Worm (Caenorhabditis elegans): ENCODE measurements around the gene Y116F11A.1.

The Y116F11A.1 gene

ce11 chrV:19743794-19744193, 13.4 kb downstream of the Y116F11A.1 start:
- no peak for TF ChIP-seq pag-3 (tag; optimal IDR thresholded peaks at IDR 0.05; ENCODE audit: borderline replicate concordance)
- no peak for TF ChIP-seq unc-42 (tag; optimal IDR thresholded peaks at IDR 0.05)
- TF ChIP-seq nhr-232 (tag; optimal IDR thresholded peaks at IDR 0.05) = no peak
- no peak for TF ChIP-seq ama-1 (optimal IDR thresholded peaks at IDR 0.05)
- no peak for TF ChIP-seq ets-4 (tag; optimal IDR thresholded peaks at IDR 0.05)
- TF ChIP-seq ttx-3 (tag; optimal IDR thresholded peaks at IDR 0.05) = no peak
- TF ChIP-seq ceh-2 (tag; optimal IDR thresholded peaks at IDR 0.05) = no peak
- no peak for TF ChIP-seq fkh-6 (tag; optimal IDR thresholded peaks at IDR 0.05)
- no peak for TF ChIP-seq tbx-7 (tag; optimal IDR thresholded peaks at IDR 0.05)
- no peak for TF ChIP-seq ceh-34 (tag; optimal IDR thresholded peaks at IDR 0.05)
- TF ChIP-seq pha-4 (tag; optimal IDR thresholded peaks at IDR 0.05) = no peak
- TF ChIP-seq lim-6 (tag; optimal IDR thresholded peaks at IDR 0.05) = no peak
- TF ChIP-seq T23F11.4 (GFP tag; optimal IDR thresholded peaks at IDR 0.05) = no peak

- TF ChIP-seq sox-4 (tag; optimal IDR thresholded peaks at IDR 0.05) = no peak
- no peak for TF ChIP-seq sdc-2 (tag; optimal IDR thresholded peaks at IDR 0.05)
- no peak for TF ChIP-seq pag-3 (tag; optimal IDR thresholded peaks at IDR 0.05; ENCODE audit: borderline replicate concordance)
- TF ChIP-seq dve-1 (tag; optimal IDR thresholded peaks at IDR 0.05) = no peak
- no peak for TF ChIP-seq ets-4 (tag; optimal IDR thresholded peaks at IDR 0.05)
- TF ChIP-seq pha-2 (tag; optimal IDR thresholded peaks at IDR 0.05) = no peak
- TF ChIP-seq F13H6.1 (tag; optimal IDR thresholded peaks at IDR 0.05) = no peak
- TF ChIP-seq ceh-30 (tag; optimal IDR thresholded peaks at IDR 0.05) = no peak
- no peak for TF ChIP-seq Y22D7AL.16 (tag; optimal IDR thresholded peaks at IDR 0.05)
- TF ChIP-seq rnt-1 (tag; optimal IDR thresholded peaks at IDR 0.05) = no peak
- no peak for TF ChIP-seq hlh-15 (tag; optimal IDR thresholded peaks at IDR 0.05)
Measured at ce11 chrV:19744210-19744609, 13.8 kb downstream of the Y116F11A.1 start.

- TF ChIP-seq Y22D7AL.16 (tag; optimal IDR thresholded peaks at IDR 0.05) (no peak), ceh-6 (GFP tag; optimal IDR thresholded peaks at IDR 0.05) (no peak)
Measured at ce11 chrV:19745852-19746251, 15.5 kb downstream of the Y116F11A.1 start, which contains the start of gene W04E12.5. TSS of gene W04E12.5 (plus strand) at chrV:19746152.

ce11 chrV:19747144-19747543, 16.8 kb downstream of the Y116F11A.1 start:
- TF ChIP-seq ref-2 (tag; optimal IDR thresholded peaks at IDR 0.05) (no peak), nhr-11 (tag; optimal IDR thresholded peaks at IDR 0.05) (no peak), mec-3 (tag; optimal IDR thresholded peaks at IDR 0.05; ENCODE audit: borderline replicate concordance) (no peak), dve-1 (tag; optimal IDR thresholded peaks at IDR 0.05) (peak; percentile 99)

ce11 chrV:19751124-19751523, 20.7 kb downstream of the Y116F11A.1 start, which contains the start of gene clec-49:
TSS of gene clec-49 (minus strand) at chrV:19751226.
- TF ChIP-seq ahr-1 (tag; optimal IDR thresholded peaks at IDR 0.05) = no peak
- no peak for TF ChIP-seq tbx-2 (tag; optimal IDR thresholded peaks at IDR 0.05)
- TF ChIP-seq ceh-19 (GFP tag; optimal IDR thresholded peaks at IDR 0.05) = no peak
- no peak for TF ChIP-seq pha-4 (tag; optimal IDR thresholded peaks at IDR 0.05)
- no peak for TF ChIP-seq ceh-22 (tag; optimal IDR thresholded peaks at IDR 0.05)
- no peak for TF ChIP-seq ets-4 (tag; optimal IDR thresholded peaks at IDR 0.05)
- no peak for TF ChIP-seq fkh-6 (tag; optimal IDR thresholded peaks at IDR 0.05)
- TF ChIP-seq K02D7.2 (tag; optimal IDR thresholded peaks at IDR 0.05) = no peak
- no peak for TF ChIP-seq C38D4.7 (GFP tag; optimal IDR thresholded peaks at IDR 0.05)
- no peak for TF ChIP-seq npax-4 (tag; optimal IDR thresholded peaks at IDR 0.05)
- TF ChIP-seq elt-2 (tag; optimal IDR thresholded peaks at IDR 0.05) = no peak
- TF ChIP-seq ama-1 (optimal IDR thresholded peaks at IDR 0.05) = no peak
- TF ChIP-seq pag-3 (tag; optimal IDR thresholded peaks at IDR 0.05; ENCODE audit: borderline replicate concordance) = no peak
- TF ChIP-seq odd-2 (tag; optimal IDR thresholded peaks at IDR 0.05) = no peak
- TF ChIP-seq nhr-11 (tag; optimal IDR thresholded peaks at IDR 0.05) = no peak
- TF ChIP-seq zip-5 (tag; optimal IDR thresholded peaks at IDR 0.05) = no peak
- no peak for TF ChIP-seq elt-4 (tag; optimal IDR thresholded peaks at IDR 0.05)

All from whole organism, late embryonic.